Fruit fly (Drosophila melanogaster): Measurements from ENCODE around the gene plh.
A peak's percentile ranks its signal among the peaks of the same experiment; 100 is the strongest.

plh gene

DNA sequence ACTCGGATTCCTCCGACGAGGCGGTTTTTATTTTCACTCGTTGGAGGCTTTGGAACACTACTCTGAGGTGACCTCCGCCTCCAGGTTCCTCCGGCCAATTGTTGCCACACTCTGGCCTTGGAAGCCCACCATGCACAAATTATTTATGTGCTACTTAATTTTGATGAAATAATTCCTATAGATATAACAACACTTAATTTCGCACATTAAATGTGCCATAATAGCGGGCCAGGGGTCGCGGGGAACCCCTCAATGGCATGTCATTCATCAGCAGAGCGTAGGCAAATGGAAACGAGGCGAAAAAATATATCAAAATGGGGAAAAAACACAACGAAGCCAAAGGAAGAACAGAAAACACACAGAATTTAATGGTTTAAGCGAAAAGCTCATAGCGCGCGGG lies 43.9 kb upstream of the plh start (continued):
- TF ChIP-seq CG8388 (GFP tag; optimal IDR thresholded peaks at IDR 0.05) (no peak), ham (GFP tag; IDR thresholded peaks at IDR 0.05) (no peak), CG10274 (GFP tag; optimal IDR thresholded peaks at IDR 0.05) (no peak), Ptx1 (GFP tag; IDR thresholded peaks at IDR 0.05) (peak; percentile 27; the same call in 1 of the 2 replicates), crol (GFP tag; IDR thresholded peaks at IDR 0.05) (peak; percentile 76), Hand (GFP tag; optimal IDR thresholded peaks at IDR 0.05) (no peak), gro (GFP tag; optimal IDR thresholded peaks at IDR 0.05) (peak; percentile 65), Med (GFP tag) (peak; percentile 7), CG33213 (GFP tag; optimal IDR thresholded peaks at IDR 0.05) (no peak), Doc3 (GFP tag; IDR thresholded peaks at IDR 0.05; ENCODE audit: partially characterized antibody) (no peak), ranshi (GFP tag; IDR thresholded peaks at IDR 0.05) (no peak), Gsc (GFP tag; IDR thresholded peaks at IDR 0.05) (no peak), sens-2 (GFP tag; IDR thresholded peaks at IDR 0.05) (no peak), PHDP (tag; optimal IDR thresholded peaks at IDR 0.05) (no peak), chm (GFP tag; IDR thresholded peaks at IDR 0.05) (0 out of 2 replicates have a peak, but pooled peaks have one; percentile 9), CG6654 (GFP tag; optimal IDR thresholded peaks at IDR 0.05) (no peak), ac (GFP tag; optimal IDR thresholded peaks at IDR 0.05) (no peak), abd-A (tag; optimal IDR thresholded peaks at IDR 0.05) (peak; percentile 90), sd (tag; optimal IDR thresholded peaks at IDR 0.05) (peak; percentile 87), Vsx1 (GFP tag; optimal IDR thresholded peaks at IDR 0.05) (no peak), crp (GFP tag; optimal IDR thresholded peaks at IDR 0.05) (no peak), Deaf1 (tag; optimal IDR thresholded peaks at IDR 0.05) (peak; percentile 28), CG2712 (tag; optimal IDR thresholded peaks at IDR 0.05) (no peak), CG2116 (GFP tag; optimal IDR thresholded peaks at IDR 0.05) (no peak), her (GFP tag; optimal IDR thresholded peaks at IDR 0.05) (no peak), Dref (GFP tag; IDR thresholded peaks at IDR 0.05) (no peak), HmgZ (tag; optimal IDR thresholded peaks at IDR 0.05) (no peak), CG10543 (GFP tag; optimal IDR thresholded peaks at IDR 0.05) (peak; percentile 74), btn (GFP tag; optimal IDR thresholded peaks at IDR 0.05) (no peak), cwo (GFP tag; optimal IDR thresholded peaks at IDR 0.05) (peak; percentile 39), pb (GFP tag; optimal IDR thresholded peaks at IDR 0.05) (no peak), Bdp1 (GFP tag; optimal IDR thresholded peaks at IDR 0.05) (no peak), CG11723 (GFP tag; optimal IDR thresholded peaks at IDR 0.05) (no peak)

DNA sequence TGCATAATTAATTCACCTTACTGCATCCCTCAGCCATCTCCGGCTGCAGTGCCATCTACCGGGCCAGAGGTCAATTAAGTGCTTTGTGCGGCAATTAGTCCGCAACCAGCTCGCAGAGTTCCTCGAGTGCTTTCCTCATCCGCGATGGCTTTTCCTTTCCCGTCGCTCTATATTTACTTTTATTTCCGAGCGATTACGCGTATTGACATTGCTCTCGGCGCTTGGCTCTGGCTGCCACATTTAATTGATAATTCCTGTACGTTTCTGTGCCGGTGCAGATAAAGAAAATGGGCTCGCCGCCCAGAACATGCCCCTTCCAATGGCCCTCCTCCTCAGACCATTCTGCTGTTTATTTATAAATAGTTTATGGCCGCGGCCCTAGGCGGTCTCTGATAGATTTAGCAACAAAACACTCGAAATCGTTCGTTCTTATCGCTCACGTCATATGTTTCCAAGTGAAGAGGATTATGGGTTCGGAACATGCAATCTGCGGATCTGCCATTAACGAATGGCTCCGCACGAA lies 42.8 kb upstream of the plh start:
- peak; percentile 54 for TF ChIP-seq D19A (tag; optimal IDR thresholded peaks at IDR 0.05)
- TF ChIP-seq CG11723 (GFP tag; optimal IDR thresholded peaks at IDR 0.05): peak; percentile 81
- peak; percentile 58 for TF ChIP-seq zen (tag; optimal IDR thresholded peaks at IDR 0.05)
- TF ChIP-seq CG14965 (GFP tag; optimal IDR thresholded peaks at IDR 0.05; ENCODE audit: borderline replicate concordance): peak; percentile 60
- TF ChIP-seq CG17568 (GFP tag; optimal IDR thresholded peaks at IDR 0.05): peak; percentile 84
- peak; percentile 98 for TF ChIP-seq sens (GFP tag)
- TF ChIP-seq hb (GFP tag; IDR thresholded peaks at IDR 0.05; ENCODE audit: partially characterized antibody): no peak
- TF ChIP-seq Tbp (GFP tag; optimal IDR thresholded peaks at IDR 0.05): no peak
- TF ChIP-seq Xbp1 (GFP tag; optimal IDR thresholded peaks at IDR 0.05): peak; percentile 18
- peak; percentile 95 for TF ChIP-seq CG3407 (GFP tag; optimal IDR thresholded peaks at IDR 0.05)
- TF ChIP-seq CG43689 (GFP tag; IDR thresholded peaks at IDR 0.05): peak; percentile 46; the same call in 1 of the 2 replicates
- TF ChIP-seq Fer3 (tag; optimal IDR thresholded peaks at IDR 0.05): peak; percentile 59
- peak; percentile 91 for TF ChIP-seq Vsx1 (GFP tag; optimal IDR thresholded peaks at IDR 0.05)
- TF ChIP-seq CG42726 (GFP tag; IDR thresholded peaks at IDR 0.05; ENCODE audit: partially characterized antibody): no peak
- peak; percentile 39 for TF ChIP-seq mam (GFP tag; optimal IDR thresholded peaks at IDR 0.05)
- no peak for TF ChIP-seq tna (GFP tag; IDR thresholded peaks at IDR 0.05; ENCODE audit: partially characterized antibody)
- TF ChIP-seq D19B (GFP tag; optimal IDR thresholded peaks at IDR 0.05): no peak
- TF ChIP-seq her (GFP tag; optimal IDR thresholded peaks at IDR 0.05): peak; percentile 54
- peak; percentile 58 for TF ChIP-seq Fer2 (tag; optimal IDR thresholded peaks at IDR 0.05)
- TF ChIP-seq fd3F (GFP tag; optimal IDR thresholded peaks at IDR 0.05): peak; percentile 32
- TF ChIP-seq B-H1 (GFP tag; IDR thresholded peaks at IDR 0.05): peak; percentile 32; the same call in 1 of the 3 replicates
